Worm (Caenorhabditis elegans): ENCODE data around the gene ZC373.3.

Gene ZC373.3

DNA sequence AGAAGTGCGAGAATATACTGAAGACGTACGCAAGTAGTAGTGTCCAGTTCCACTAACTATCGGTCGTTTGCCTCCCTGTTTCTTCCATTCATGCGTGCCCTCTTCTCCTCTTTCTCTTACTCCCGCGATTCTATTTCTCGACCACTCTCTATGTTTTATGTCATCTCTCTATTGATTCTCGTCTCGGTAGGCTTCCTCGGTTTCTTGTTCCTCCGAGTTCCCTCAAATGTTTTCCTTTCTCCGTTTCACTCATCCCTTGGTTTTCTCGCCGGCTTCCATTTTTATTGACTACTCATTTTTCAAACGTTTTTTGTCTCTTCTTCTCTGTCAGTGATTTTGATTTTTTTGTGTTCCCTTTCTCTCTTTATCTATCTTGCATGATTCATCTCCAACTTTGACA, 34.0 kb upstream of the ZC373.3 start (continued):
- no peak for TF ChIP-seq saeg-2 (GFP tag; IDR thresholded peaks at IDR 0.05)
- TF ChIP-seq ceh-32 (tag; optimal IDR thresholded peaks at IDR 0.05; ENCODE audit: poor library complexity): no peak
- no peak for TF ChIP-seq nhr-111 (GFP tag; optimal IDR thresholded peaks at IDR 0.05)
- no peak for TF ChIP-seq daf-12 (tag; optimal IDR thresholded peaks at IDR 0.05)
- TF ChIP-seq pqm-1 (tag; optimal IDR thresholded peaks at IDR 0.05): no peak
- TF ChIP-seq zag-1 (tag; optimal IDR thresholded peaks at IDR 0.05): no peak
- TF ChIP-seq R02D3.7 (tag; optimal IDR thresholded peaks at IDR 0.05): no peak
- TF ChIP-seq mdt-29 (GFP tag; IDR thresholded peaks at IDR 0.05): no peak
- TF ChIP-seq T20F7.1 (GFP tag; optimal IDR thresholded peaks at IDR 0.05): no peak
- TF ChIP-seq nhr-42 (GFP tag; IDR thresholded peaks at IDR 0.05): no peak
- no peak for TF ChIP-seq tag-97 (GFP tag; IDR thresholded peaks at IDR 0.05)
- TF ChIP-seq unc-62 (GFP tag; optimal IDR thresholded peaks at IDR 0.05 in 1 of 2): peak in 1 of 2 experiments; percentile 97
- TF ChIP-seq unc-62 (tag; optimal IDR thresholded peaks at IDR 0.05): no peak
- TF ChIP-seq egl-27 (tag; optimal IDR thresholded peaks at IDR 0.05): no peak
- no peak for TF ChIP-seq ceh-62 (tag; optimal IDR thresholded peaks at IDR 0.05)
- TF ChIP-seq ztf-7 (tag; optimal IDR thresholded peaks at IDR 0.05): no peak
- TF ChIP-seq aha-1 (tag): peak; percentile 54
- TF ChIP-seq dmd-9 (GFP tag; IDR thresholded peaks at IDR 0.05): no peak
- no peak for TF ChIP-seq F26F4.8 (GFP tag; conservative IDR thresholded peaks at IDR 0.05)
- no peak for TF ChIP-seq nhr-25 (tag; optimal IDR thresholded peaks at IDR 0.05; ENCODE audit: borderline replicate concordance, insufficient read depth)
- TF ChIP-seq aly-2 (tag; optimal IDR thresholded peaks at IDR 0.05): no peak
- TF ChIP-seq arid-1 (GFP tag; conservative IDR thresholded peaks at IDR 0.05): no peak
- no peak for TF ChIP-seq D1046.2 (GFP tag; IDR thresholded peaks at IDR 0.05)
- TF ChIP-seq set-16 (GFP tag; IDR thresholded peaks at IDR 0.05): no peak
- no peak for TF ChIP-seq snpc-4 (tag; optimal IDR thresholded peaks at IDR 0.05)
- no peak for TF ChIP-seq snpc-1.2 (GFP tag; IDR thresholded peaks at IDR 0.05)
- peak; percentile 39 for TF ChIP-seq mxl-3 (GFP tag; optimal IDR thresholded peaks at IDR 0.05)
- TF ChIP-seq ceh-28 (tag; optimal IDR thresholded peaks at IDR 0.05): peak; percentile 13
- no peak for TF ChIP-seq lin-15B (tag; optimal IDR thresholded peaks at IDR 0.05)
- TF ChIP-seq daf-19 (GFP tag; conservative IDR thresholded peaks at IDR 0.05): no peak
- peak; percentile 80 for TF ChIP-seq nhr-28 (tag; optimal IDR thresholded peaks at IDR 0.05)
- no peak for TF ChIP-seq Y5F2A.4 (GFP tag; optimal IDR thresholded peaks at IDR 0.05)
- TF ChIP-seq mep-1 (tag; optimal IDR thresholded peaks at IDR 0.05): peak; percentile 53
- no peak for TF ChIP-seq dmd-8 (GFP tag; IDR thresholded peaks at IDR 0.05)
- TF ChIP-seq mxl-2 (GFP tag; conservative IDR thresholded peaks at IDR 0.05): no peak
- TF ChIP-seq Y48G9A.11 (GFP tag; IDR thresholded peaks at IDR 0.05): no peak
- no peak for TF ChIP-seq hlh-30 (tag; optimal IDR thresholded peaks at IDR 0.05; ENCODE audit: insufficient read depth)
- TF ChIP-seq lim-7 (GFP tag; IDR thresholded peaks at IDR 0.05): no peak
- TF ChIP-seq gei-8 (GFP tag; optimal IDR thresholded peaks at IDR 0.05): no peak
- no peak for TF ChIP-seq zip-2 (tag; optimal IDR thresholded peaks at IDR 0.05)
- no peak for TF ChIP-seq hif-1 (tag; optimal IDR thresholded peaks at IDR 0.05)
- TF ChIP-seq sdz-12 (GFP tag; optimal IDR thresholded peaks at IDR 0.05): no peak
- TF ChIP-seq nhr-237 (tag; optimal IDR thresholded peaks at IDR 0.05): no peak
- peak; percentile 65; the same call in 1 of the 2 replicates for TF ChIP-seq ctbp-1 (GFP tag; IDR thresholded peaks at IDR 0.05)
- TF ChIP-seq nhr-6 (tag; optimal IDR thresholded peaks at IDR 0.05): no peak
- no peak for TF ChIP-seq zip-11 (GFP tag; IDR thresholded peaks at IDR 0.05)
- peak; percentile 29 for TF ChIP-seq nhr-11 (tag; optimal IDR thresholded peaks at IDR 0.05)
- TF ChIP-seq madf-5 (GFP tag; IDR thresholded peaks at IDR 0.05): no peak
- no peak for TF ChIP-seq vab-7 (GFP tag; IDR thresholded peaks at IDR 0.05)
- TF ChIP-seq hlh-11 (tag; optimal IDR thresholded peaks at IDR 0.05): peak; percentile 55
- TF ChIP-seq duxl-1 (tag; optimal IDR thresholded peaks at IDR 0.05; ENCODE audit: poor library complexity): no peak

Data from whole organism, L4 larva.